Fruit fly (Drosophila melanogaster) S2 (cell line): ENCODE measurements around the gene Cpr64Ad.

Source experiments
- CG8478 ChIP-seq: fragments of >200 bp; optimal IDR thresholded peaks from 2 replicates; lab custom pipeline; 2018
- CTCF ChIP-seq, 2 experiments: fragments of >200 bp; optimal IDR thresholded peaks; 2 replicates each; lab custom pipeline; 2018

DNA sequence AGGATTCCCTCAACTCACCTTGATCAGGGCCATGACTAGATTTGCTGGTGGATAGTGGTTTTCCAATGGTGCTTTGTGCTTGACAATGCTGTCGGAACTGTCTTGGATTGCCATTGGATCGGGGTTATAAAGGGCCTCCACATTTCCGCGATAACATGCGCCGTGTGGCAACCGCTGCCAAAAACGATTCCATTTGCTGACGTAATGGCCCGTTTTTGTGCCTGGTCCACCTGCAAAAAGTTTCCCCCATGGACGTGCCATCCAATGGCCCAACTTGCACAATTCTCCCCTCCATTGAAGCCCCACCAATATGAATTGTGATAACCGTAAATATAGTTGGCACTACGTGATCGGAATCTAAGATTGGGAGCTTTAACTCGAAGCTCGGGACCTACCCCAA, 3.7 kb upstream of the Cpr64Ad start, which contains the start of gene Cpr64Ab:
- TF ChIP-seq CG8478 (lab: Kevin White, UChicago) (no peak), CTCF (optimal IDR thresholded peaks at IDR 0.05; lab: Kevin White, UChicago) (no peak)
